Fruit fly (Drosophila melanogaster): ENCODE results near the gene CG11570.

DNA sequence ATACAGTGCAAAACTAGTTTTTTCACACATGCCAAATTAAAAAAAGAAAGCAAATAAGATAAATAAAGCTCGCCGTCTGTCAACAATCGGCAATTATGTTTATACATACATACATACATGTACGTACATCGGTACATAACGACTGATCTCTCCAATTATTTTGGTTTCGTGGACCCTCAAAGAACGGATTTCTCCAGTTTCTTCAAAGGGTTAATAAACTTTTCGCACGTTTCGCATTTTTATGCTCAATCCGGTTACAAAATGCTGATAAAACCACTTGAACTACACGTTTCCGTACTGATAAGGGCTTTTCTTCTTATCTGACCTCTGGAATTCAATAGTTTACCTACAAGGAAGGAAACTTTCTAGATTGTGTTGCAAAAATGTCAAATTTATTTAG, 45.9 kb upstream of the CG11570 start:
- no peak for TF ChIP-seq kay (GFP tag; ENCODE audit: borderline replicate concordance)
- TF ChIP-seq tj (GFP tag; optimal IDR thresholded peaks at IDR 0.05), result no peak
- peak; percentile 20 for TF ChIP-seq pad (GFP tag; optimal IDR thresholded peaks at IDR 0.05)
- no peak for TF ChIP-seq CG33017 (tag; optimal IDR thresholded peaks at IDR 0.05)
- TF ChIP-seq CG14711 (tag; optimal IDR thresholded peaks at IDR 0.05), result no peak
- TF ChIP-seq bab1 (GFP tag; optimal IDR thresholded peaks at IDR 0.05), result no peak
- no peak for TF ChIP-seq Clk (GFP tag; optimal IDR thresholded peaks at IDR 0.05)
- no peak for TF ChIP-seq CG7045 (GFP tag; optimal IDR thresholded peaks at IDR 0.05)
- TF ChIP-seq toe (GFP tag; optimal IDR thresholded peaks at IDR 0.05), result no peak
- no peak for TF ChIP-seq CG1620 (GFP tag; optimal IDR thresholded peaks at IDR 0.05)
- no peak for TF ChIP-seq CG5204 (GFP tag; optimal IDR thresholded peaks at IDR 0.05)
- TF ChIP-seq Crg-1 (GFP tag; optimal IDR thresholded peaks at IDR 0.05), result no peak
- TF ChIP-seq ovo (GFP tag; optimal IDR thresholded peaks at IDR 0.05), result no peak
- TF ChIP-seq CG11617 (GFP tag; optimal IDR thresholded peaks at IDR 0.05), result no peak

Data from whole organism, adult.